Worm (Caenorhabditis elegans): ENCODE results near the gene lsy-27.

ce11 chrV:17315063-17315462, 34.9 kb downstream of the lsy-27 start, which contains the start of gene F31E9.6:
- TF ChIP-seq F13H6.1 (tag; optimal IDR thresholded peaks at IDR 0.05) (no peak), unc-39 (tag; optimal IDR thresholded peaks at IDR 0.05) (no peak), snpc-4 (tag; optimal IDR thresholded peaks at IDR 0.05) (no peak), sma-9 (GFP tag; optimal IDR thresholded peaks at IDR 0.05) (no peak), sma-9 (tag; optimal IDR thresholded peaks at IDR 0.05) (no peak), unc-55 (GFP tag; optimal IDR thresholded peaks at IDR 0.05) (no peak), Y55F3AM.14 (GFP tag; optimal IDR thresholded peaks at IDR 0.05) (no peak), nhr-77 (tag; optimal IDR thresholded peaks at IDR 0.05) (no peak), nhr-23 (tag; optimal IDR thresholded peaks at IDR 0.05) (no peak), nhr-6 (tag; optimal IDR thresholded peaks at IDR 0.05) (no peak), mdl-1 (tag; optimal IDR thresholded peaks at IDR 0.05) (no peak), egl-27 (tag; optimal IDR thresholded peaks at IDR 0.05) (no peak), lin-39 (tag; optimal IDR thresholded peaks at IDR 0.05) (no peak)
